Worm (Caenorhabditis elegans) whole organism, midembryonic: ENCODE measurements around the gene C34D4.4.

Experiments used
- T22C8.4 ChIP-seq: fragments of 200-800 bp; sonication (Bioruptor generic); IDR thresholded peaks from 2 replicates; pipeline ENCODE4 v1.3.6; 2022; ENCODE audit warnings: missing genetic modification characterization, missing compliant biosample characterization
- cog-1 ChIP-seq: sonication (generic microtip); optimal IDR thresholded peaks from 2 replicates; lab custom pipeline; 2016; ENCODE audit warnings: missing genetic modification characterization, missing compliant biosample characterization
- flt-1 ChIP-seq: fragments of 200-800 bp; sonication (Bioruptor generic); IDR thresholded peaks from 2 replicates; pipeline ENCODE4 v1.3.6; 2022; ENCODE audit warnings: missing genetic modification characterization, missing compliant biosample characterization
- klf-2 ChIP-seq: fragments of 200-800 bp; sonication (Bioruptor generic); conservative IDR thresholded peaks from 2 replicates; pipeline ENCODE4 v1.3.6; 2022; ENCODE audit warnings: missing genetic modification reagents, missing genetic modification characterization, missing compliant biosample characterization
- med-1 ChIP-seq: sonication (generic microtip); optimal IDR thresholded peaks from 2 replicates; lab custom pipeline; 2017; ENCODE audit warnings: missing genetic modification characterization, mild to moderate bottlenecking, missing compliant biosample characterization, antibody characterized with exemption, missing genetic modification reagents; ENCODE audit not compliant: insufficient read depth
- ref-1 ChIP-seq: fragments of 200-800 bp; sonication (Bioruptor generic); conservative IDR thresholded peaks from 2 replicates; pipeline ENCODE4 v1.3.6; 2022; ENCODE audit warnings: missing genetic modification reagents, missing genetic modification characterization, missing compliant biosample characterization
- tab-1 ChIP-seq: fragments of 200-800 bp; sonication (Bioruptor generic); IDR thresholded peaks from 2 replicates; pipeline ENCODE4 v1.3.6; 2022; ENCODE audit warnings: missing genetic modification characterization, missing compliant biosample characterization
- ztf-23 ChIP-seq: fragments of 200-800 bp; sonication (Bioruptor generic); IDR thresholded peaks from 2 replicates; pipeline ENCODE4 v1.3.6; 2022; ENCODE audit warnings: missing genetic modification reagents, missing genetic modification characterization, missing compliant biosample characterization
- ztf-29 ChIP-seq: fragments of 200-800 bp; sonication (Bioruptor generic); IDR thresholded peaks from 2 replicates; pipeline ENCODE4 v1.3.6; 2022; ENCODE audit warnings: missing genetic modification reagents, missing genetic modification characterization, missing compliant biosample characterization

The C34D4.4 gene

DNA sequence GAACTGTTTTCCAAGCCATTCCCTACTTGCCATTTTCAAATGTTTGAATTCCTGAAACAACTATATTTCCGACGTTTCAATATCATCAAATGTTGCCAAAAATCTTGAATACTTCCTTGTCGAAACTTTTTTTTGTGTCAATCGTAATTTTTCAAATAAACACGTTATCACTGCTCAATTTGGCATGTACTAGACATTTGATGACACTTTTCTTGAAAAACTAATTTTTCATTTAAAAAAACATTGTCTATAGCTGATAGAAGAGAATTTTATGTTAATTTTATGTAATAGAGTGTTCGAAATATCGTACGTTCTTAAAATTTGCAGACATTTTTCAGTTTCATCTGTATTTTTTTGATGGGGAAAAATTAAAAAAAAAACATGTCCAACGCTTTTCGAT is 33.7 kb downstream of the C34D4.4 start:
- TF ChIP-seq ztf-23 (GFP tag; lab: Robert Waterston, UW), result no peak
- no peak for TF ChIP-seq klf-2 (GFP tag; lab: Robert Waterston, UW)
- TF ChIP-seq med-1 (GFP tag; lab: Kevin White, UChicago), result no peak
- TF ChIP-seq tab-1, result no peak
- no peak for TF ChIP-seq cog-1 (tag; lab: Kevin White, UChicago)
- TF ChIP-seq T22C8.4 (GFP tag; lab: Robert Waterston, UW), result no peak
- no peak for TF ChIP-seq ref-1 (GFP tag; lab: Robert Waterston, UW)
- TF ChIP-seq flt-1, result no peak
- no peak for TF ChIP-seq ztf-29 (GFP tag; lab: Robert Waterston, UW)

DNA sequence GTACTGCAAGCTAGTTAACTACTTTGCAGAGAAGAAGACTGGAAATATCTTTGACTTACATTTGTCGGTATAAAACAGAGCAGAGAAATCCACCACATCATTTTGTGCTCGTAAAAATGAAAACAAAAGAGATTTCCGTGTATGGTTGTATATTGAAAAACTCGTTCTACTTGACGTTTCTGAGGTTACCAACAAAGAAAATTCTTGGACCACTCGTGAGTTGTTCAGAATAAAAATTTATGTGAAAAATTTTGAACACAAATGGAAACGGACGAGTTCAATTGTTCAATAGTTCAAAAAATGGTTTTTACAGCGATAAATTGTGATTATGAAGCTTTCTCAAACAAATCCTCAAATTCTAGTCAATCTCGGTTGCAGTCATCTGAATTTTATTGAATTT is 35.4 kb downstream of the C34D4.4 start, which contains the start of gene clec-179:
Gene clec-179, minus strand, starts transcription at position 101 of the 400 bp plus-strand sequence.
- no peak for TF ChIP-seq ztf-23 (GFP tag; lab: Robert Waterston, UW)
- no peak for TF ChIP-seq med-1 (GFP tag; lab: Kevin White, UChicago)
- TF ChIP-seq ref-1 (GFP tag; lab: Robert Waterston, UW), result no peak
- no peak for TF ChIP-seq flt-1
- TF ChIP-seq cog-1 (tag; lab: Kevin White, UChicago), result no peak
- no peak for TF ChIP-seq klf-2 (GFP tag; lab: Robert Waterston, UW)
- TF ChIP-seq tab-1, result no peak
- TF ChIP-seq T22C8.4 (GFP tag; lab: Robert Waterston, UW), result no peak
- no peak for TF ChIP-seq ztf-29 (GFP tag; lab: Robert Waterston, UW)

DNA sequence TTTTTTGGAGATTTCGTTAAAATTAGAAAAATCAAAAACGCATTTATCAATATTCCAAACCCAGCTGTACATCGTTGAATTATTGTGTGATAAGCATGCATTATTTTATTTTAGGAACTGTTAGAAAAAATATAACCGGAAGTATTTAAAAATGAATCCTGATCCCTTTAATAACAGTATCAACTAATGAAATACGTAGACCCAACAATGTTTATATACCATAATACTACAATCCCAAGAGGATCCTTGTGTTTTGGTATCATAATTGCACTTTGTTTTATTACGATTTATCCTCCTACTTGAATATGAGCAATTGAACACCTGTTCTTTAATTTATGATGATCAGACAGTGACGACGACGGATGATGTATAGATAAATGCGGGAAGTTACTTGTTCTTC is 37.6 kb downstream of the C34D4.4 start, which contains the start of gene str-249:
Gene str-249, minus strand, starts transcription at position 101 of the 400 bp plus-strand sequence.
- TF ChIP-seq klf-2 (GFP tag; lab: Robert Waterston, UW) (no peak), ref-1 (GFP tag; lab: Robert Waterston, UW) (no peak), tab-1 (no peak)

DNA sequence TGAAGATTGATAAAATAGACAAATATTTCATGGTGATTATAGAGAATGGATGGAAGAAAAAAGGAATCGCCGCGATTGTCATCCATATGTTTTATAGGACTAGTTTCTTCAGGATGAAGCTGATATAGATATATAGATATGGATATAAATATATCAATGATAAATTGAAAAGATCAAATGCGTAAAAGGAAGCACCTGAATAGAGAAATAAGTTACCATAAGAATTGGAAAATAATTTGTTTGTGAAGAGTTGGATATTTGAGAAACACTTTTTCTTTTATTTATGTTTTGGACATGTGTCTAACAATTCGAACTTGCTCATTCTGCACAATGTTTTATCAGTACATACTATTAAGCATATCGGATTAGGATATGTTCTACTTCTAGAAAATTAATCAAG is 38.9 kb downstream of the C34D4.4 start, which contains the start of gene C42D4.13:
Gene C42D4.13, minus strand, starts transcription at position 101 of the 400 bp plus-strand sequence.
- no peak for TF ChIP-seq ref-1 (GFP tag; lab: Robert Waterston, UW)
- TF ChIP-seq med-1 (GFP tag; lab: Kevin White, UChicago), result no peak
- no peak for TF ChIP-seq klf-2 (GFP tag; lab: Robert Waterston, UW)
- TF ChIP-seq flt-1, result no peak
- no peak for TF ChIP-seq ztf-29 (GFP tag; lab: Robert Waterston, UW)
- no peak for TF ChIP-seq T22C8.4 (GFP tag; lab: Robert Waterston, UW)
- TF ChIP-seq cog-1 (tag; lab: Kevin White, UChicago), result no peak
- TF ChIP-seq tab-1, result no peak
- no peak for TF ChIP-seq ztf-23 (GFP tag; lab: Robert Waterston, UW)

DNA sequence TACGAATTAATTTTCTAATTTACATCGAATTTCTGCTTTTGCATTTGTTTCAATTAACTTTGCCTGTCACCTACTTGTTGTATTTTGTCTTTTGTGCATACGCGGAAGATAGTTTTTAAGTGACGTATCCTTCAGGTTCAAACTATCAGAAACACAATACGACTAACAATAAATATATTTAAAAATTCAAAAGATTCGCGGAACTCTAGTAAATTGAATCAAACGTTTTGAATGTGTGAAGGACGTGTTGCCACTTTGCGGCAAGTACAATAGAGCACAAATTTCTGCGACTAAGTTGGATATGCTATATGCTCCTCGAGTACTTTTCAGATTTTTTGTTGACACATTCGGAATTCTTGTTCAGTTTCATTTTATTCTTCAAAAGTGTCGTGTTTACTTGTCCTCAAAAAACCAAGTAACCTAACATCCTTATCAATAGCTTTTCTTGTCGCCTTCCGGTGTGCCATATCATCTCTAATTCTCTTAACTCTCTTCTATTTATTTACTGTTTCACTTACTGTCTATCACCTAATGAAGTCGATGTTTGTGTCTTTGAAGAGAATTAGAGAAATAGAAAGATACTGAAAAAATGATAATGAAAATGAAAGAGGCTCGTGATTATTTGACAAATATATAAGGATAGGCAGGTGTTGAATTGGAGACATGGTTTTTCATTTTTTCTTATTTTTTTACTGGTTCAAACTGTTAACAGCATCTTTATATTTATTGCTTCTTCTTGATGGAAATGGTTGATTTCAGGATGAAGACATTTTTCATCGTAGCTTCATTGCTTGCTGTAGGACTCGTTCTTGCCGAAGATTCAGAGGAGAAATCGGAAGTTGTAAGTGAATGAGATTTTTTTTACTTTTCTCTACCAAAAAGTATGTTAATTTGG is 39.6 kb downstream of the C34D4.4 start, which contains the start of gene srlf-7:
Gene srlf-7, plus strand, starts transcription at position 760 of the 895 bp plus-strand sequence.
- TF ChIP-seq ref-1 (GFP tag; lab: Robert Waterston, UW), result no peak
- TF ChIP-seq T22C8.4 (GFP tag; lab: Robert Waterston, UW), result no peak
- no peak for TF ChIP-seq klf-2 (GFP tag; lab: Robert Waterston, UW)
- no peak for TF ChIP-seq cog-1 (tag; lab: Kevin White, UChicago)
- TF ChIP-seq tab-1, result no peak
- no peak for TF ChIP-seq ztf-23 (GFP tag; lab: Robert Waterston, UW)
- no peak for TF ChIP-seq ztf-29 (GFP tag; lab: Robert Waterston, UW)
- no peak for TF ChIP-seq med-1 (GFP tag; lab: Kevin White, UChicago)
- no peak for TF ChIP-seq flt-1

DNA sequence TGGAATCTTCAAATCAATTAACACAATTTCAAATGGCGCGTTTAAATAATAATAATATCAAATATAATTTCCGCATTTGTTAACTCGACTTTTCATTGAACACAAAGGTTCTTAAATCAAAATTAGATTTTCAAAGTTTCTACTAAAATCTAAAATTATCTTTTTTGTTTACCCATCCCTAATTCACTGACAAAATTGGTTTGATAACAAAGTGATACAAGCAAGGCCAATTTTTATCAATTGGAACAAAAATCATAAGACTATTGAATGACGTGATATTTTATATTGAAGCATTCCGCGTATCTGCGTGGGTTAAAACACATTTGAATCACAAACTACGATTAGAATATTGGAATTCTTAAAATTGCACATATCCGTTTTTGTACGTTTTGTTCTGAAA is 41.2 kb downstream of the C34D4.4 start:
- TF ChIP-seq cog-1 (tag; lab: Kevin White, UChicago) (no peak), med-1 (GFP tag; lab: Kevin White, UChicago) (no peak), ref-1 (GFP tag; lab: Robert Waterston, UW) (no peak), klf-2 (GFP tag; lab: Robert Waterston, UW) (no peak)

DNA sequence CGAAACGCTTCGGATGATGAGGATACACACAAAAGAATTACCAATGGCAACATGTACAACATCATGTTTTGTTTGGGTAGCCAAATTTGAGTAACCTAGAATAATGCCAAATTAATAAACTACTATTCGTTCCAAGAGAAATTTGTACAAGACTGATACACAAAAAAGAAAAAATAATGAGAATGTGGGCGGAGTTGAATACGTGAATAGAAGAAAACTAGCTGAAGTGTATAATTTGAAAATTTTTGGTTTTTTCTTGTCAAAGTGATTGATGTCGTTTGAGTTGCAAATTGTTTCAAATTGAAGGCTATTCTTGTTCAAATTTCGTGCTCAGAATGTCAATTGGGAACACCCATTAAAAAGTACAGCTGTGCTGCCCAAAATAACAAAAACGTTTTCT is 42.6 kb downstream of the C34D4.4 start, which contains the start of gene R13A1.5:
Gene R13A1.5, minus strand, starts transcription at position 101 of the 400 bp plus-strand sequence.
- TF ChIP-seq ztf-23 (GFP tag; lab: Robert Waterston, UW) (no peak), flt-1 (no peak), med-1 (GFP tag; lab: Kevin White, UChicago) (no peak), cog-1 (tag; lab: Kevin White, UChicago) (no peak), ref-1 (GFP tag; lab: Robert Waterston, UW) (no peak), T22C8.4 (GFP tag; lab: Robert Waterston, UW) (no peak), tab-1 (no peak), klf-2 (GFP tag; lab: Robert Waterston, UW) (no peak), ztf-29 (GFP tag; lab: Robert Waterston, UW) (no peak)

DNA sequence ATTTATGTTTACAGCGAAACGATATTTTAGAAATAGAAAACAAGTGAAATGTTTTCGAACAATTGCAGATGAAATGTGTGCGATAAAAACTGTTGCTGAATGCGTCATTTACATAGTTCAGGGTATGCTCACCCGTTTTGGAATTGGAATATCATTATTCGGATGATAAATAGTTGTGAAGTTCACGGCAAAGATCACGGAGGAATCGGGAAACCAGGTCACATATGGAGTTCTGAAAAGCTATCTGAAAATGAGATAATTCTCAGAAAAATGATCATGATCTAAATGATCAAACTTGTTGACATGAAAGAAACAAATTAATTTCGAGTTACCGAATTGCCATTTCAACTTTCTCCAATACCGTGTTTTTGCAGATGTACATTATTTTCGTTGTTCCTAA is 46.6 kb downstream of the C34D4.4 start, which contains the start of gene best-16:
Gene best-16, minus strand, starts transcription at position 101 of the 400 bp plus-strand sequence.
- no peak for TF ChIP-seq tab-1

DNA sequence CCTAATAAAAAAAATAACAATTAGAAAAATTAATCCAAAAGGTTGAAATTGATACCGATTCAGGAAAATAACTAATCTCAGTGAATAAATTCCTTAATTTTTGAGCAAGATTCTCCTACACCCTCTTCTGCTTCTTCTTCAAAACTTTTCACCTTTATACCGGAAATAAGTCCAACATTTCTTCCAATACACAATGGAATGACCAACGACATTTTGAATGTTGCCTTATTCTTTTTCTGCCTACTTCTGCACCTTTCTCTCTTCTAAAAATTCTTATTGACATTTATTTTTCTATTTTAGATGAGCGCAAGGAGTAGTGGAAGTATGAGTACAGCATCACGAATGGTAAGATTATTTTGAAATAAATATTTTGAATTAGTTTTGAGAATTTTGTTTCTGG is 47.7 kb downstream of the C34D4.4 start, which contains the start of gene unc-8:
Gene unc-8, plus strand, starts transcription at position 301 of the 400 bp plus-strand sequence.
- TF ChIP-seq klf-2 (GFP tag; lab: Robert Waterston, UW), result no peak
- TF ChIP-seq ztf-23 (GFP tag; lab: Robert Waterston, UW), result no peak
- no peak for TF ChIP-seq med-1 (GFP tag; lab: Kevin White, UChicago)
- TF ChIP-seq cog-1 (tag; lab: Kevin White, UChicago), result no peak
- TF ChIP-seq flt-1, result no peak
- no peak for TF ChIP-seq ztf-29 (GFP tag; lab: Robert Waterston, UW)
- TF ChIP-seq tab-1, result no peak
- TF ChIP-seq ref-1 (GFP tag; lab: Robert Waterston, UW), result no peak
- no peak for TF ChIP-seq T22C8.4 (GFP tag; lab: Robert Waterston, UW)
